Fruit fly (Drosophila melanogaster) whole organism, embryonic: ENCODE results near the gene PIG-C.

Experiments used
- Atf6 ChIP-seq: fragments of 200-800 bp; sonication (Bioruptor generic); IDR thresholded peaks from 2 replicates; pipeline ENCODE4 v1.3.6; 2022; ENCODE audit warnings: missing biosample characterization, missing genetic modification characterization
- BEAF-32 ChIP-seq: fragments of 200-800 bp; sonication (Bioruptor generic); optimal IDR thresholded peaks from 3 replicates; lab custom pipeline; 2017; ENCODE audit warnings: missing biosample characterization, missing genetic modification characterization, mild to moderate bottlenecking, moderate library complexity, missing genetic modification reagents
- Bgb ChIP-seq: fragments of 200-800 bp; sonication (Bioruptor generic); IDR thresholded peaks from 2 replicates; pipeline ENCODE4 v1.3.6; 2022; ENCODE audit warnings: missing biosample characterization, missing genetic modification characterization; ENCODE audit not compliant: partially characterized antibody
- C15 ChIP-seq: fragments of 200-800 bp; sonication (Bioruptor generic); IDR thresholded peaks from 3 replicates; pipeline ENCODE4 v1.3.6; 2022; ENCODE audit warnings: missing biosample characterization, missing genetic modification characterization
- CG10267 ChIP-seq: fragments of 200-800 bp; sonication (Bioruptor generic); optimal IDR thresholded peaks from 2 replicates; lab custom pipeline; 2018; ENCODE audit warnings: missing biosample characterization, mild to moderate bottlenecking, missing genetic modification characterization, moderate library complexity
- CG12391 ChIP-seq: fragments of 200-800 bp; sonication (Bioruptor generic); optimal IDR thresholded peaks from 3 replicates; lab custom pipeline; 2018; ENCODE audit warnings: missing biosample characterization, mild to moderate bottlenecking, missing genetic modification characterization, moderate library complexity
- CG12942 ChIP-seq: fragments of 200-800 bp; sonication (Bioruptor generic); optimal IDR thresholded peaks from 3 replicates; lab custom pipeline; 2016; ENCODE audit warnings: missing biosample characterization, missing genetic modification characterization
- CG14050 ChIP-seq: fragments of 200-800 bp; sonication (Bioruptor generic); IDR thresholded peaks from 3 replicates; pipeline ENCODE4 v1.3.6; 2022; ENCODE audit warnings: missing biosample characterization, missing genetic modification characterization
- CG16779 ChIP-seq: fragments of 200-800 bp; sonication (Bioruptor generic); IDR thresholded peaks from 2 replicates; pipeline ENCODE4 v1.3.6; 2022; ENCODE audit warnings: missing biosample characterization, missing genetic modification characterization
- CG16863 ChIP-seq: fragments of 200-800 bp; sonication (Bioruptor generic); optimal IDR thresholded peaks from 3 replicates; lab custom pipeline; 2016; ENCODE audit warnings: missing biosample characterization, missing genetic modification characterization
- CG18011 ChIP-seq: fragments of 200-800 bp; sonication (Bioruptor generic); optimal IDR thresholded peaks from 2 replicates; lab custom pipeline; 2017; ENCODE audit warnings: missing biosample characterization, missing genetic modification characterization, mild to moderate bottlenecking, moderate library complexity, missing genotype
- CG2120 ChIP-seq: fragments of 200-800 bp; sonication (Bioruptor generic); optimal IDR thresholded peaks from 3 replicates; lab custom pipeline; 2016; ENCODE audit warnings: missing biosample characterization, missing genetic modification characterization
- CG34224 ChIP-seq: fragments of 200-800 bp; sonication (Bioruptor generic); IDR thresholded peaks from 3 replicates; pipeline ENCODE4 v1.3.6; 2022; ENCODE audit warnings: missing biosample characterization, missing genetic modification characterization; ENCODE audit not compliant: partially characterized antibody
- CG5180 ChIP-seq: fragments of 200-800 bp; sonication (Bioruptor generic); optimal IDR thresholded peaks from 3 replicates; lab custom pipeline; 2017; ENCODE audit warnings: missing biosample characterization, missing genetic modification characterization, mild to moderate bottlenecking, moderate library complexity, missing genetic modification reagents
- CG6689 ChIP-seq: fragments of 200-800 bp; sonication (Bioruptor generic); IDR thresholded peaks from 2 replicates; pipeline ENCODE4 v1.3.6; 2022; ENCODE audit warnings: missing biosample characterization, missing genetic modification characterization
- CG9797 ChIP-seq: fragments of 200-800 bp; sonication (Bioruptor generic); optimal IDR thresholded peaks from 3 replicates; lab custom pipeline; 2018; ENCODE audit warnings: missing biosample characterization, mild to moderate bottlenecking, missing genetic modification characterization
- CoRest ChIP-seq: fragments of 200-800 bp; sonication (Bioruptor generic); optimal IDR thresholded peaks from 3 replicates; lab custom pipeline; 2018; ENCODE audit warnings: missing biosample characterization, mild to moderate bottlenecking, missing genetic modification characterization, moderate library complexity
- D ChIP-seq, 2 experiments: fragments of 200-800 bp in 1 of 2; fragments of >200 bp in 1 of 2; sonication (Bioruptor generic) in 1 of 2; optimal IDR thresholded peaks; 2 replicates in 1 of 2; 3 replicates in 1 of 2; lab custom pipeline; 2017; ENCODE audit warnings: mild to moderate bottlenecking in 1 of 2, missing biosample characterization in 1 of 2, missing genetic modification characterization in 1 of 2, missing genetic modification reagents in 1 of 2
- Dp ChIP-seq: fragments of 200-800 bp; sonication (Bioruptor generic); optimal IDR thresholded peaks from 2 replicates; lab custom pipeline; 2018; ENCODE audit warnings: missing biosample characterization, mild to moderate bottlenecking, missing genetic modification characterization, moderate library complexity
- Eip74EF ChIP-seq, 2 experiments: fragments of 200-800 bp in 1 of 2; fragments of >200 bp in 1 of 2; sonication (Bioruptor generic) in 1 of 2; optimal IDR thresholded peaks; 2 replicates each; lab custom pipeline; 2017 to 2019; ENCODE audit warnings: missing biosample characterization in 2 of 2, missing genetic modification characterization in 2 of 2, mild to moderate bottlenecking in 1 of 2, moderate library complexity in 1 of 2
- Fer2 ChIP-seq: fragments of 200-800 bp; sonication (Bioruptor generic); optimal IDR thresholded peaks from 2 replicates; lab custom pipeline; 2018; ENCODE audit warnings: missing biosample characterization, mild to moderate bottlenecking, missing genetic modification characterization, moderate library complexity
- Fer3 ChIP-seq: fragments of 200-800 bp; sonication (Bioruptor generic); optimal IDR thresholded peaks from 2 replicates; lab custom pipeline; 2018; ENCODE audit warnings: missing biosample characterization, mild to moderate bottlenecking, missing genetic modification characterization, moderate library complexity
- Meics ChIP-seq: fragments of 200-800 bp; sonication (Bioruptor generic); optimal IDR thresholded peaks from 2 replicates; lab custom pipeline; 2017; ENCODE audit warnings: missing biosample characterization, mild to moderate bottlenecking, missing genetic modification characterization
- Side ChIP-seq: fragments of 200-800 bp; sonication (Bioruptor generic); optimal IDR thresholded peaks from 2 replicates; lab custom pipeline; 2016; ENCODE audit warnings: missing biosample characterization, missing genetic modification characterization
- Trl ChIP-seq, 3 experiments: fragments of >200 bp in 2 of 3; fragments of 200-800 bp in 1 of 3; sonication (Bioruptor generic) in 1 of 3; optimal IDR thresholded peaks; 2 replicates in 1 of 3; 3 replicates in 2 of 3; lab custom pipeline; 2016 to 2017; ENCODE audit warnings: missing biosample characterization in 1 of 3, missing genetic modification characterization in 1 of 3
- bab2 ChIP-seq: fragments of 200-800 bp; sonication (Bioruptor generic); optimal IDR thresholded peaks from 2 replicates; lab custom pipeline; 2016; ENCODE audit warnings: missing biosample characterization, missing genetic modification characterization
- chn ChIP-seq: fragments of 200-800 bp; sonication (Bioruptor generic); optimal IDR thresholded peaks from 2 replicates; lab custom pipeline; 2016; ENCODE audit warnings: missing biosample characterization, missing genetic modification characterization
- dpn ChIP-seq, 2 experiments: fragments of 200-800 bp; sonication (Bioruptor generic); optimal IDR thresholded peaks; 3 replicates each; lab custom pipeline; 2016; ENCODE audit warnings: missing biosample characterization in 2 of 2, missing genetic modification characterization in 2 of 2
- eve ChIP-seq, 2 experiments: fragments of >200 bp; optimal IDR thresholded peaks; 2 replicates each; lab custom pipeline; 2017; ENCODE audit warnings: missing biosample characterization in 2 of 2, missing genetic modification characterization in 2 of 2
- ewg ChIP-seq: fragments of 200-800 bp; sonication (Bioruptor generic); optimal IDR thresholded peaks from 3 replicates; lab custom pipeline; 2017; ENCODE audit warnings: mild to moderate bottlenecking, missing biosample characterization, missing genetic modification reagents, missing genetic modification characterization
- gro ChIP-seq: fragments of 200-800 bp; sonication (Bioruptor generic); optimal IDR thresholded peaks from 2 replicates; lab custom pipeline; 2016; ENCODE audit warnings: missing biosample characterization, missing genetic modification characterization
- nerfin-1 ChIP-seq: fragments of 200-800 bp; sonication (Bioruptor generic); optimal IDR thresholded peaks from 3 replicates; lab custom pipeline; 2019; ENCODE audit warnings: missing biosample characterization, mild to moderate bottlenecking, missing genetic modification characterization, moderate library complexity
- nom ChIP-seq: fragments of 200-800 bp; sonication (Bioruptor generic); optimal IDR thresholded peaks from 2 replicates; lab custom pipeline; 2017; ENCODE audit warnings: missing biosample characterization, missing genetic modification characterization, mild to moderate bottlenecking, moderate library complexity, missing genetic modification reagents
- prd ChIP-seq, 3 experiments: fragments of >200 bp in 2 of 3; fragments of 200-800 bp in 1 of 3; sonication (Bioruptor generic) in 1 of 3; optimal IDR thresholded peaks in 2 of 3; IDR thresholded peaks in 1 of 3; 2 replicates in 2 of 3; 3 replicates in 1 of 3; pipeline versions ENCODE4 v1.3.6 to Lab custom; 2017 to 2022; ENCODE audit warnings: missing biosample characterization in 1 of 3, missing genetic modification characterization in 1 of 3
- rib ChIP-seq: fragments of 200-800 bp; sonication (Bioruptor generic); IDR thresholded peaks from 2 replicates; pipeline ENCODE4 v1.3.6; 2022; ENCODE audit warnings: missing biosample characterization, missing genetic modification characterization
- row ChIP-seq: fragments of 200-800 bp; sonication (Bioruptor generic); IDR thresholded peaks from 3 replicates; pipeline ENCODE4 v1.3.6; 2022; ENCODE audit warnings: missing biosample characterization, missing genetic modification characterization
- sima ChIP-seq: fragments of 200-800 bp; sonication (Bioruptor generic); optimal IDR thresholded peaks from 2 replicates; lab custom pipeline; 2016; ENCODE audit warnings: missing biosample characterization, missing genetic modification characterization
- so ChIP-seq: fragments of 200-800 bp; sonication (Bioruptor generic); IDR thresholded peaks from 3 replicates; pipeline ENCODE4 v1.3.6; 2022; ENCODE audit warnings: missing biosample characterization, missing genetic modification characterization
- sqz ChIP-seq: fragments of 200-800 bp; sonication (Bioruptor generic); optimal IDR thresholded peaks from 3 replicates; lab custom pipeline; 2018; ENCODE audit warnings: missing biosample characterization, mild to moderate bottlenecking, missing genetic modification characterization
- trem ChIP-seq: fragments of 200-800 bp; optimal IDR thresholded peaks from 3 replicates; lab custom pipeline; 2019; ENCODE audit warnings: missing biosample characterization, mild to moderate bottlenecking, missing genetic modification characterization, moderate library complexity
- tup ChIP-seq: fragments of 200-800 bp; sonication (Bioruptor generic); optimal IDR thresholded peaks from 2 replicates; lab custom pipeline; 2016; ENCODE audit warnings: missing biosample characterization, mild to moderate bottlenecking, missing genetic modification characterization, moderate library complexity

Gene PIG-C

DNA sequence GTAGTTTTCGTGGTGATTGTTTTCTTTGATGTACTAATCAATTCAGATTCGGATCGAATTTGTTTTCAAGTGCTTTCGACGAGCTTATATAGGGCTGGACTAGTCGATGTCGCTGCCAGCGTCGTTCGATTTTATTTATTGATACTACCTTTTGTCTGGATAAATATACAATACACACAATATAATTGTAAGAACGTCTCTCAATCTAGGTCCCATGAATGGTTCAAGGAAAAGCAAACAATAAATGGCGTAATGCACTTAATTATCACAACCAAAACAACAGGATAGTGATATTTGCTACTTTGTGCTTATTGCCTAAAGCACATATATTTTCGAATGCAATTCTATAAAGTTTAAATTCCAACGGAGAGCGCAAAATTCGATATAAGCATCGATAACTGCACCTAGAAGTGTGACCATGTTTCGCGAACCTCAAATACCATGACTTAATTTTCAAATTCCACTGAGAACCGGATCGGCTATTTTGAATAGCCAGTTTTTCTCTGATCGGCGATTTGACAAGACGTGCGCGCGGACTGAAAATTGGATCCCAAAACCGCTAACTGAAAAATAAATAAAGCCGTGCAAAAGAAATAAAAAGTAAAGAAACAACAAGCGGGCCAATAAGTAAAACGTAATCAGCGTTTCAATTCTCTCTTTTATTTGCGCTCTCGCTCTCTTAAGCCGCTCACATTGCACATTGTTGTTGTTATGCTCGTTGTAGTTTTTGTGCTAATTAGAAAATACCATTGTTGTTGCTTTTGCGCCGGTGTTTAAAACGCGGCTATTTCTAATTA is 17.5 kb upstream of the PIG-C start, which contains the start of the genes Drsl6 and kst (continued):
- TF ChIP-seq CG2120 (GFP tag; lab: Kevin White, UChicago), result peak; percentile 37
- TF ChIP-seq Eip74EF (GFP tag; optimal IDR thresholded peaks at IDR 0.05; lab: Kevin White, UChicago), result peak in 1 of 2 experiments; percentile 36
- no peak for TF ChIP-seq Meics (GFP tag; lab: Kevin White, UChicago)
- no peak for TF ChIP-seq CG5180 (GFP tag; lab: Kevin White, UChicago)
- TF ChIP-seq nerfin-1, result peak; percentile 53
- TF ChIP-seq trem (tag; lab: Kevin White, UChicago), result peak; percentile 6
- 0 out of 3 replicates have a peak, but pooled peaks have one; percentile 9 for TF ChIP-seq C15 (GFP tag; lab: Robert Waterston, UW)
- TF ChIP-seq CG12391 (tag; lab: Kevin White, UChicago), result peak; percentile 12
- TF ChIP-seq CG12942 (GFP tag; lab: Kevin White, UChicago), result no peak
- peak; percentile 72 for TF ChIP-seq Bgb (GFP tag; lab: Robert Waterston, UW)
- TF ChIP-seq sqz (GFP tag; lab: Kevin White, UChicago), result peak; percentile 6
- peak; percentile 2 for TF ChIP-seq bab2
- TF ChIP-seq so (GFP tag; lab: Robert Waterston, UW), result peak; percentile 15; the same call in 1 of the 3 replicates
- TF ChIP-seq row, result peak; percentile 24; the same call in 1 of the 3 replicates
- TF ChIP-seq Dp, result peak; percentile 87
- peak; percentile 37; the same call in 1 of the 2 replicates for TF ChIP-seq Atf6 (GFP tag; lab: Robert Waterston, UW)
- peak; percentile 78 for TF ChIP-seq nom (GFP tag; lab: Kevin White, UChicago)
- peak; percentile 22 for TF ChIP-seq Side (GFP tag; lab: Kevin White, UChicago)
- peak; percentile 64 for TF ChIP-seq BEAF-32
- TF ChIP-seq CG18011 (GFP tag; lab: Kevin White, UChicago), result no peak
- TF ChIP-seq gro (GFP tag; lab: Kevin White, UChicago), result peak; percentile 38
- TF ChIP-seq prd (optimal IDR thresholded peaks at IDR 0.05; lab: Kevin White, UChicago), result no peak
- TF ChIP-seq prd (GFP tag; IDR thresholded peaks at IDR 0.05; lab: Robert Waterston, UW), result no peak
- peak; percentile 17 for TF ChIP-seq CG16863 (GFP tag; lab: Kevin White, UChicago)
- TF ChIP-seq CG6689 (GFP tag; lab: Robert Waterston, UW), result no peak
- no peak for TF ChIP-seq CG16779
- peak in 1 of 2 experiments; percentile 25 for TF ChIP-seq Trl (optimal IDR thresholded peaks at IDR 0.05; lab: Kevin White, UChicago)
- TF ChIP-seq Trl (GFP tag; optimal IDR thresholded peaks at IDR 0.05; lab: Kevin White, UChicago), result peak; percentile 46
- TF ChIP-seq CG14050, result no peak
- TF ChIP-seq sima (GFP tag; lab: Kevin White, UChicago), result no peak
- TF ChIP-seq dpn (GFP tag; optimal IDR thresholded peaks at IDR 0.05; lab: Kevin White, UChicago), result peak in 1 of 2 experiments; percentile 27
- TF ChIP-seq CG10267 (tag; lab: Kevin White, UChicago), result peak; percentile 47
- TF ChIP-seq CG9797, result peak; percentile 72
- no peak for TF ChIP-seq eve (GFP tag; optimal IDR thresholded peaks at IDR 0.05; lab: Kevin White, UChicago)
- TF ChIP-seq CG34224 (GFP tag; lab: Robert Waterston, UW), result peak; percentile 64
- TF ChIP-seq D (optimal IDR thresholded peaks at IDR 0.05; lab: Kevin White, UChicago), result no peak
- TF ChIP-seq D (GFP tag; optimal IDR thresholded peaks at IDR 0.05; lab: Kevin White, UChicago), result no peak
- TF ChIP-seq tup (GFP tag; lab: Kevin White, UChicago), result no peak

DNA sequence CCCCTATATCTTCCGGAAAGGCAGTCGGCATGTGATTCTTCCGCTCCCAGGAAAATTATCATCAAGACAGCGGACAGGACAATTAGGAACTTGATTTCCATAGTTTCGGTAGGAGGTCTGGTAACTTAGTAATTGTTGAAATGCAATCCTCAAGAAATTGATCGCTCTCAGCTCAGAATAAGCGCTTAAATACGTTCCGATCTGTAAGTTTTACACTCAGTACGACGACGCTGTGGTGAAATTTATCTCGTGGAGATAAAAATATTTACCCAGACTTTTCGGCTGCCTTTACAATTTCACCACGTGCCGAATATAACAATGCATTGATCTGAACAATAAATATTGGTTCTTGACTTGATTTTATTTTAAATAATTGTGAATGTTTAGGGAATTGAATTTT is 16.7 kb upstream of the PIG-C start, which contains the start of gene Drsl1:
Drsl1 (minus strand) TSS at position 101 of the 400 bp plus-strand sequence.
- no peak for TF ChIP-seq chn (GFP tag; lab: Kevin White, UChicago)
- no peak for TF ChIP-seq CoRest
- TF ChIP-seq ewg, result no peak
- no peak for TF ChIP-seq Fer2 (tag; lab: Kevin White, UChicago)
- TF ChIP-seq Fer3 (tag; lab: Kevin White, UChicago), result no peak
- no peak for TF ChIP-seq rib (GFP tag; lab: Robert Waterston, UW)
- TF ChIP-seq, all 482 proteins: peak for 0
